Worm (Caenorhabditis elegans) whole organism, L4/young adult: ENCODE data around the gene F18E9.1.

Experiments used
- W03F9.2 ChIP-seq: fragments of 150-350 bp; optimal IDR thresholded peaks from 2 replicates; lab custom pipeline; 2014; ENCODE audit warnings: missing biosample characterization, missing genetic modification characterization
- him-1 ChIP-seq: sonication (generic microtip); optimal IDR thresholded peaks from 2 replicates; lab custom pipeline; 2016; ENCODE audit warnings: missing genotype, missing genetic modification reagents, missing genetic modification characterization, missing compliant biosample characterization

ce11 chrX:8567166-8567565 lies 34.2 kb upstream of the F18E9.1 start:
- TF ChIP-seq him-1 (no peak), W03F9.2 (tag; lab: Kevin White, UChicago) (no peak)
